Worm (Caenorhabditis elegans): ENCODE results near the gene C03E10.3.

The C03E10.3 gene

DNA sequence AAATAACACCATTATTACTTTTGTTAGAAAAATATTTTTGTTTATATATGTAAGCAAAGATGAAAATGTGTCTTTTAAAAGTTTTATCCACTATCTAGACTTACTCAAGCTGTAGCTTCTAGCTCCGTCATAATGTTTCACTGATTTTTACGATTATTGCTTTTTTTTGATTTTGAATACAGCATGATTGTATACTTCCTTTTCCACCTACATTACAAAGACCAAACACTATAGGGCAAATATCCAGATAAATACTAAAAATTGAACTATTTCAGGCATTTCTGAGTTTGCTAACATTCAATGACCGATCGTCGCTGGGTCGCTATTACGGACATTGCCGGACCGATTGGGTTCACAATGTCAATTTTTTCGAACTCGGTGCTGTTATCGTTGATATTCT, 19.5 kb upstream of the C03E10.3 start, which contains the start of gene str-116:
Gene str-116 (plus strand): TSS at position 301 of the 400 bp plus-strand sequence.
- TF ChIP-seq lsy-2 (tag; optimal IDR thresholded peaks at IDR 0.05) (no peak), zip-4 (GFP tag; optimal IDR thresholded peaks at IDR 0.05) (no peak), unc-30 (tag; optimal IDR thresholded peaks at IDR 0.05) (no peak), snu-23 (GFP tag; optimal IDR thresholded peaks at IDR 0.05) (no peak), grh-1 (GFP tag; IDR thresholded peaks at IDR 0.05) (no peak), pax-3 (tag; optimal IDR thresholded peaks at IDR 0.05) (no peak), vab-15 (tag; optimal IDR thresholded peaks at IDR 0.05) (no peak), ceh-88 (GFP tag; IDR thresholded peaks at IDR 0.05) (no peak)

- TF ChIP-seq nhr-12 (tag; optimal IDR thresholded peaks at IDR 0.05) = no peak
- no peak for TF ChIP-seq sptf-1 (tag; optimal IDR thresholded peaks at IDR 0.05)
- no peak for TF ChIP-seq ceh-8 (GFP tag; optimal IDR thresholded peaks at IDR 0.05)
- TF ChIP-seq unc-130 (tag; optimal IDR thresholded peaks at IDR 0.05) = no peak
- no peak for TF ChIP-seq sox-4 (tag; optimal IDR thresholded peaks at IDR 0.05)
- no peak for TF ChIP-seq aha-1 (tag; optimal IDR thresholded peaks at IDR 0.05)
- no peak for TF ChIP-seq C04F5.9 (tag; optimal IDR thresholded peaks at IDR 0.05)
- TF ChIP-seq lin-35 (GFP tag; optimal IDR thresholded peaks at IDR 0.05) = no peak
- TF ChIP-seq ceh-90 (tag; optimal IDR thresholded peaks at IDR 0.05) = no peak
- no peak for TF ChIP-seq ces-1 (GFP tag; optimal IDR thresholded peaks at IDR 0.05)
- no peak for TF ChIP-seq grh-1 (GFP tag; IDR thresholded peaks at IDR 0.05)
- TF ChIP-seq sup-37 (GFP tag; optimal IDR thresholded peaks at IDR 0.05) = no peak
- no peak for TF ChIP-seq nhr-28 (tag; optimal IDR thresholded peaks at IDR 0.05)
- no peak for TF ChIP-seq lin-39 (tag; optimal IDR thresholded peaks at IDR 0.05)
- no peak for TF ChIP-seq C16A3.4 (tag; optimal IDR thresholded peaks at IDR 0.05)
- TF ChIP-seq irx-1 (tag; optimal IDR thresholded peaks at IDR 0.05) = no peak
- no peak for TF ChIP-seq ztf-11 (tag; optimal IDR thresholded peaks at IDR 0.05)
These were observed 17.4 kb upstream of the C03E10.3 start, which contains the start of gene str-115 for ce11 chrV:11268791-11269190. str-115 (plus strand) TSS chrV:11269091.

DNA sequence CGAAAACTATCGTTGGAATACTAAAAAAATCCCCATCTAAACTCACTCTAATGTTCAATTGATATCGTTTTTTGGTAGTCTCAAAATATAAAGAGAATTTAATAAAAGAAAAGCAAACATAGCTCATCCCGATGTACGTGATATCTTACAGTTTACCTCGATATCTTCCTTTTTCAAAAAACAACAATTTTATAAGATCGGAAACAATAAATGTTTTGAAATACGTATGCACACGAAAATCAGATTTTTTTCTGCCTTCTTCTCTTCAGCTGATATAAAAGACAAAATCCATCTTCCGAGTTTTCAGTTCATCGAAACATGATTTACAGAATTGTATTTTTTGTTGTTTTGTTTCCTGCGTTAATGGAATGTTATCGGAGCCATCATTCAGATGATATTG, 15.2 kb upstream of the C03E10.3 start, which contains the start of gene clec-222:
Gene clec-222 (plus strand): TSS at position 301 of the 400 bp plus-strand sequence.
- TF ChIP-seq unc-62 (GFP tag; optimal IDR thresholded peaks at IDR 0.05) = no peak
- no peak for TF ChIP-seq lin-35 (GFP tag; optimal IDR thresholded peaks at IDR 0.05)
- no peak for TF ChIP-seq ces-1 (GFP tag; optimal IDR thresholded peaks at IDR 0.05)
- no peak for TF ChIP-seq nhr-20 (tag; optimal IDR thresholded peaks at IDR 0.05)
- no peak for TF ChIP-seq unc-86 (tag; optimal IDR thresholded peaks at IDR 0.05)
- TF ChIP-seq snu-23 (GFP tag; optimal IDR thresholded peaks at IDR 0.05) = no peak
- TF ChIP-seq elt-2 (tag; optimal IDR thresholded peaks at IDR 0.05) = no peak
- no peak for TF ChIP-seq mdl-1 (tag; optimal IDR thresholded peaks at IDR 0.05)
- no peak for TF ChIP-seq mep-1 (tag; optimal IDR thresholded peaks at IDR 0.05)
- no peak for TF ChIP-seq grh-1 (GFP tag; IDR thresholded peaks at IDR 0.05)
- no peak for TF ChIP-seq skn-1 (tag; optimal IDR thresholded peaks at IDR 0.05)
- TF ChIP-seq fkh-8 (tag; optimal IDR thresholded peaks at IDR 0.05) = no peak
- no peak for TF ChIP-seq lir-3 (tag; optimal IDR thresholded peaks at IDR 0.05; ENCODE audit: poor library complexity)

DNA sequence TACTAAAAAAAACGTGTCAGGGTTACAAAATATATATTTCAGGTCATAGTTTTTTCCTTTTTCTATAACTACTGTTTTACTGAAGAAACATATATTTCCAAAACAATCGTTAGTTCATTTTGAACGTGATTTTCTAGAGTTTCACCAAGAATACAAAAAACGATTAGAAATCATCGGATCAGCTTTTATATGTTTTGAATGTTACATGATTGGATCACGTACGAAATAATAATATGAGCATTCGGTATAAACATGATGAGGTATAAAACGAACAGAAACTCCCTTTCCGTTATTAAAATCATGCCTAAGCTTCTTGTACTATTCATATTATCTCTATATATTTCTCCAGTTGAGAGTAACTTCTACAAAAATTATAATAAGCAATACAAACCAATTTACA, 13.4 kb upstream of the C03E10.3 start, which contains the start of gene clec-223:
Gene clec-223 (plus strand): TSS at position 301 of the 400 bp plus-strand sequence.
- no peak for TF ChIP-seq pqm-1 (tag; optimal IDR thresholded peaks at IDR 0.05)
- no peak for TF ChIP-seq Y116A8C.19 (tag; optimal IDR thresholded peaks at IDR 0.05; ENCODE audit: borderline replicate concordance)
- no peak for TF ChIP-seq elt-2 (tag; optimal IDR thresholded peaks at IDR 0.05)
- TF ChIP-seq skn-1 (tag; optimal IDR thresholded peaks at IDR 0.05) = no peak
- no peak for TF ChIP-seq ztf-4 (tag; optimal IDR thresholded peaks at IDR 0.05)
- no peak for TF ChIP-seq nhr-76 (tag; optimal IDR thresholded peaks at IDR 0.05)
- TF ChIP-seq dpl-1 (GFP tag; optimal IDR thresholded peaks at IDR 0.05) = no peak
- no peak for TF ChIP-seq efl-1 (optimal IDR thresholded peaks at IDR 0.05)
- no peak for TF ChIP-seq efl-1 (GFP tag; optimal IDR thresholded peaks at IDR 0.05 in 1 of 2)
